Worm (Caenorhabditis elegans): ENCODE results near the gene rpoa-12.

- no peak for TF ChIP-seq cog-1 (tag; optimal IDR thresholded peaks at IDR 0.05)
- no peak for TF ChIP-seq tab-1 (GFP tag; IDR thresholded peaks at IDR 0.05)
- no peak for TF ChIP-seq flt-1 (GFP tag; IDR thresholded peaks at IDR 0.05)
- no peak for TF ChIP-seq ztf-23 (GFP tag; IDR thresholded peaks at IDR 0.05)
Observed at ce11 chrV:14394743-14395142, 28.4 kb downstream of the rpoa-12 start, which contains the start of gene C15H11.13.
